Worm (Caenorhabditis elegans): ENCODE results near the gene nhr-277.
"Not testable (repeated sequence)": the region's sequence is repeated elsewhere in the genome, so short reads cannot be mapped to it uniquely, and the experiment has no call there.

The nhr-277 gene

DNA sequence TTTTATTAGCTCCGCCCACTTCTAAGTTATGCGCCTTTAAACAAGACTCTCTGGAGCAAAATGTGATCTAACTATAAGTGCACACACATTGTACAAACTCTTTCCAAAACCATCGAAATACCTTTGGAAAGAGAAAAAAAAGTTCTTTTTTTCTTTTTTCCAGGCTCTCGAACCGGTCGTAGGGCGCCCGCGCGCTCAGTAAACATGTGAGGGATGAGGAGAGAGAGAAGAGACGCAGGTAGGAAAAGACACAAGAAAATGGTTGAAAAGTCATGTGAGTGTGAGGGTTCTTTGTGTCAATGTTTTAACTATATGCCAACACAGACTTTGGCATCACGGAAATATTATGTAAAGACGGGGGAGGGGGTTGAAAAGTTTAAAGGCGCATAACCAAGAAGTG lies 31.7 kb downstream of the nhr-277 start (continued):
- no peak for TF ChIP-seq nhr-77 (tag; optimal IDR thresholded peaks at IDR 0.05)
- TF ChIP-seq nhr-12 (tag; optimal IDR thresholded peaks at IDR 0.05): no peak
- TF ChIP-seq tbx-2 (tag; optimal IDR thresholded peaks at IDR 0.05): no peak
- no peak for TF ChIP-seq ztf-11 (tag; optimal IDR thresholded peaks at IDR 0.05)
- no peak for TF ChIP-seq nhr-67 (tag; optimal IDR thresholded peaks at IDR 0.05)
- no peak for TF ChIP-seq daf-12 (tag; optimal IDR thresholded peaks at IDR 0.05)
- TF ChIP-seq nhr-43 (tag; optimal IDR thresholded peaks at IDR 0.05; ENCODE audit: poor library complexity, severe bottlenecking): peak; percentile 58
- peak; percentile 76 for TF ChIP-seq ama-1 (optimal IDR thresholded peaks at IDR 0.05)

DNA sequence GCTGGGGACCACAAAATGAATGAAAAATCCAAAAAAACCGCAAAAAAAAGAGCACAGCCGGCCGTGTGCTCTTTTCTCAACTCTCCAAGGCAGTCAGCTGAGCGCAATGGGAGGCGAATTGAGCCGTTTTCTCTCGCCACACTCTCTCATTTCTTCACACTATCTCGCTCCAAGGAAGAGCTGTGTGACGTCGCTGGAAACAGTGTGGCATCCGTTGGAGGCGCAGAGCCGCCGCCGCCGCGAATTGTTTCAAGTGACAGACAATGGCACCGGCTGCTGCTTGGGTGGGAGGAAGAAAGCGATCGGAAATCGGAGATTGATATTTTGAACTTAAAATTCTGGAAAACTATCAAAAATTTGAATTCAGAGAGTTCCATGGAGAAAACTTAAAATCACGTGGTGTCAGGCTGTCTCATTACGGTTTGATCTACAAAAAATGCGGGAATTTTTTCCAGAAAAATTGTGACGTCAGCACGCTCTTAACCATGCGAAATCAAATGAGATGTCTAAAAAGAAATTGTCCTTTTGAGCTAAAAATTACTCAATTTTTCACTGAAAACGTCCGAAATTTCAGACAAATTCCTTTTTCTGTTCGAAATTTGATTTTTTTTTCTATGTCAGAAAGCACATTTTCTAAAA lies 33.3 kb downstream of the nhr-277 start:
- peak; percentile 46 for TF ChIP-seq pha-4 (tag; optimal IDR thresholded peaks at IDR 0.05)
- peak; percentile 48 for TF ChIP-seq hmg-11 (tag; optimal IDR thresholded peaks at IDR 0.05)
- no peak for TF ChIP-seq unc-62 (GFP tag; optimal IDR thresholded peaks at IDR 0.05)
- peak; percentile 57 for TF ChIP-seq nfya-1 (tag; optimal IDR thresholded peaks at IDR 0.05; ENCODE audit: insufficient read depth)
- peak; percentile 22 for TF ChIP-seq snpc-4 (tag; optimal IDR thresholded peaks at IDR 0.05)
- TF ChIP-seq nhr-67 (tag; optimal IDR thresholded peaks at IDR 0.05): no peak
- TF ChIP-seq lin-39 (tag; optimal IDR thresholded peaks at IDR 0.05): peak; percentile 78
- TF ChIP-seq egl-27 (tag; optimal IDR thresholded peaks at IDR 0.05): no peak

DNA sequence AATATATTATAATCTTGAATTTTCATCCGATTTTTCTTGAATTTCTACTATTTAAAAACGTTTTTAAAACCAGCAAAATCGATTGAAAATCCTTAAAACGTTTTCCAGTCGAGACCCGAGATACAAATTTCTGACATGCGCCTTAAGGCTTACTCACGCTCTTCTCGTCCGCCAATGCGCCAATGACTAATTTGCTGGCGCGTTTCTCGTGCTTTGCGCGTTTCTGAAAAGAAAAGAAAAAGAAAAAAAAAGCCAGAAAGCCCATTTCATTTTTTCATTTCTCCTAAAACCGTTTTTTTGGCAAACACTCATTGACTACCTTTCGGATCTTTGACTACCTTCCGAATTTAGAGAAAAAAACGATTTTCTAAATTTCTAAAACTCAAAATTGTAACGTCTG lies 33.9 kb downstream of the nhr-277 start:
- TF ChIP-seq ceh-28 (tag; optimal IDR thresholded peaks at IDR 0.05) (no peak), ceh-82 (tag; optimal IDR thresholded peaks at IDR 0.05) (no peak), unc-62 (GFP tag; optimal IDR thresholded peaks at IDR 0.05) (no peak), ztf-11 (tag; optimal IDR thresholded peaks at IDR 0.05) (no peak), ceh-16 (tag; optimal IDR thresholded peaks at IDR 0.05) (no peak), aly-2 (tag; optimal IDR thresholded peaks at IDR 0.05) (no peak), nfya-1 (tag; optimal IDR thresholded peaks at IDR 0.05; ENCODE audit: insufficient read depth) (no peak), mdl-1 (tag; optimal IDR thresholded peaks at IDR 0.05) (no peak), lsy-12 (tag; optimal IDR thresholded peaks at IDR 0.05) (no peak)

DNA sequence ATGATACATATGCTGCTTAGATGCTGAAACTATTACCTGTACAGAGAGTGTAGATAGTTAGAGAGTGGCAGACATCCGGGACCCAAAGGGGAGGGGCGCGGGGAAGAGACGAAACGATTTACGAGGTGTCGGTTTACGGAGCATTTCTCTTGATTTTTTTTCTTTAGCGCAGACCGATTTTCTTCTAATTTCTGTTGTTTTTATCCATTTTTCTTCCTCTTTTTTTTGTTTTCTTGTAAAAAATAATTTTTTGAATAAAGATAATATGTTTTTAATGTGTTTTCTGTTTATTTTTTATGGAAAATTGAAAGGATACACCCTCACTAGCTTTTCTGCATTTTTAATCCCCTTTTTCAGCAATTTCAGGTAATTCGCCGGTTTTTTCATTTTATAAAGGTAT lies 35.0 kb downstream of the nhr-277 start, which contains the start of gene Y54G2A.72:
Gene Y54G2A.72 (plus strand): TSS at position 301 of the 400 bp plus-strand sequence.
- not testable (repeated sequence) for TF ChIP-seq nhr-67, egl-5, fkh-2 (tag; optimal IDR thresholded peaks at IDR 0.05)

- no peak for TF ChIP-seq nhr-28 (tag; optimal IDR thresholded peaks at IDR 0.05)
- no peak for TF ChIP-seq zag-1 (tag; optimal IDR thresholded peaks at IDR 0.05)
- TF ChIP-seq pha-4 (tag; optimal IDR thresholded peaks at IDR 0.05): no peak
- TF ChIP-seq elt-1 (tag; optimal IDR thresholded peaks at IDR 0.05): no peak
- TF ChIP-seq lin-39 (tag; optimal IDR thresholded peaks at IDR 0.05): no peak
- no peak for TF ChIP-seq egl-27 (tag; optimal IDR thresholded peaks at IDR 0.05)
- no peak for TF ChIP-seq R02D3.7 (tag; optimal IDR thresholded peaks at IDR 0.05)
- TF ChIP-seq daf-12 (tag; optimal IDR thresholded peaks at IDR 0.05): no peak
- TF ChIP-seq skn-1 (tag; optimal IDR thresholded peaks at IDR 0.05): no peak
- no peak for TF ChIP-seq nhr-25 (tag; optimal IDR thresholded peaks at IDR 0.05)
- TF ChIP-seq eor-1 (tag; optimal IDR thresholded peaks at IDR 0.05): no peak
- no peak for TF ChIP-seq nhr-43 (tag; optimal IDR thresholded peaks at IDR 0.05; ENCODE audit: poor library complexity, severe bottlenecking)
- no peak for TF ChIP-seq unc-39 (tag; optimal IDR thresholded peaks at IDR 0.05)
- no peak for TF ChIP-seq ztf-11 (tag; optimal IDR thresholded peaks at IDR 0.05)
- no peak for TF ChIP-seq elt-2 (tag; optimal IDR thresholded peaks at IDR 0.05)
- TF ChIP-seq hmg-11 (tag; optimal IDR thresholded peaks at IDR 0.05): no peak
- TF ChIP-seq pqm-1 (tag; optimal IDR thresholded peaks at IDR 0.05): no peak
- TF ChIP-seq sea-2 (GFP tag; optimal IDR thresholded peaks at IDR 0.05): no peak
Measured at ce11 chrIV:2782793-2783540, 40.2 kb downstream of the nhr-277 start, which contains the start of gene Y54G2A.12. Gene Y54G2A.12, minus strand, starts transcription at chrIV:2782843.
